Worm (Caenorhabditis elegans) whole organism, mixed stage, embryonic: ENCODE results near the gene K10C8.4.

Experiments
- ceh-43 ChIP-seq: fragments of 200-800 bp; sonication (Bioruptor generic); optimal IDR thresholded peaks from 2 replicates; lab custom pipeline; 2018; ENCODE audit warnings: mild to moderate bottlenecking, missing genetic modification characterization, moderate library complexity, missing compliant biosample characterization
- ceh-83 ChIP-seq: fragments of 200-800 bp; sonication (Bioruptor generic); optimal IDR thresholded peaks from 2 replicates; lab custom pipeline; 2018; ENCODE audit warnings: mild to moderate bottlenecking, missing genetic modification characterization, missing compliant biosample characterization
- lin-13 ChIP-seq: fragments of 150-350 bp; optimal IDR thresholded peaks from 2 replicates; lab custom pipeline; 2014; ENCODE audit warnings: missing biosample characterization, missing genetic modification characterization
- lin-32 ChIP-seq: fragments of 200-800 bp; sonication (Bioruptor generic); optimal IDR thresholded peaks from 2 replicates; lab custom pipeline; 2018; ENCODE audit warnings: mild to moderate bottlenecking, missing genetic modification characterization, missing compliant biosample characterization
- mep-1 ChIP-seq: fragments of 150-350 bp; optimal IDR thresholded peaks from 2 replicates; lab custom pipeline; 2017; ENCODE audit warnings: missing biosample characterization, missing genetic modification reagents, missing genetic modification characterization, inconsistent platforms
- nhr-28 ChIP-seq: fragments of 150-350 bp; optimal IDR thresholded peaks from 2 replicates; lab custom pipeline; 2014; ENCODE audit warnings: missing biosample characterization, missing genetic modification characterization
- nhr-76 ChIP-seq: sonication (generic microtip); optimal IDR thresholded peaks from 2 replicates; lab custom pipeline; 2017; ENCODE audit warnings: missing biosample characterization, missing genetic modification characterization
- snpc-4 ChIP-seq: fragments of 150-350 bp; optimal IDR thresholded peaks from 2 replicates; lab custom pipeline; 2014; ENCODE audit warnings: missing biosample characterization, missing genetic modification characterization
- unc-120 ChIP-seq: sonication (generic microtip); optimal IDR thresholded peaks from 2 replicates; lab custom pipeline; 2017; ENCODE audit warnings: missing genetic modification characterization, missing compliant biosample characterization; ENCODE audit not compliant: poor library complexity, severe bottlenecking
- unc-39 ChIP-seq: fragments of 150-350 bp; optimal IDR thresholded peaks from 2 replicates; lab custom pipeline; 2014; ENCODE audit warnings: missing biosample characterization, missing genetic modification characterization
- unc-62 ChIP-seq: fragments of 150-350 bp; optimal IDR thresholded peaks from 2 replicates; lab custom pipeline; 2014; ENCODE audit warnings: missing biosample characterization, missing genetic modification reagents, missing genetic modification characterization
- ztf-11 ChIP-seq: fragments of 150-350 bp; optimal IDR thresholded peaks from 2 replicates; lab custom pipeline; 2014; ENCODE audit warnings: missing biosample characterization, missing genetic modification characterization

- TF ChIP-seq mep-1 (tag; lab: Kevin White, UChicago), result no peak
- TF ChIP-seq snpc-4 (tag; lab: Kevin White, UChicago), result no peak
- TF ChIP-seq lin-13, result no peak
- TF ChIP-seq ceh-83 (GFP tag; lab: Kevin White, UChicago), result no peak
- TF ChIP-seq unc-120 (tag; lab: Kevin White, UChicago), result no peak
- TF ChIP-seq unc-62 (GFP tag; lab: Kevin White, UChicago), result no peak
- no peak for TF ChIP-seq nhr-76 (tag; lab: Kevin White, UChicago)
- TF ChIP-seq ztf-11 (tag; lab: Kevin White, UChicago), result no peak
- no peak for TF ChIP-seq nhr-28 (tag; lab: Kevin White, UChicago)
- no peak for TF ChIP-seq unc-39
- TF ChIP-seq ceh-43 (GFP tag; lab: Kevin White, UChicago), result no peak
- no peak for TF ChIP-seq lin-32 (GFP tag; lab: Kevin White, UChicago)
These were observed 25.5 kb upstream of the K10C8.4 start, which contains the start of gene srx-116 for ce11 chrV:12670607-12671006.
